Worm (Caenorhabditis elegans) whole organism, young adult: ENCODE measurements around the gene Y53G8AR.5.
A peak's percentile ranks its signal among the peaks of the same experiment; 100 is the strongest.

Experiments
- B0019.2 ChIP-seq: fragments of 200-800 bp; sonication (Bioruptor generic); conservative IDR thresholded peaks from 2 replicates; pipeline ENCODE4 v1.3.6; 2022; ENCODE audit warnings: missing genetic modification reagents, missing genetic modification characterization, missing compliant biosample characterization
- B0261.1 ChIP-seq: sonication (generic microtip); optimal IDR thresholded peaks from 2 replicates; lab custom pipeline; 2016; ENCODE audit warnings: mild to moderate bottlenecking, missing genetic modification characterization, moderate library complexity, missing compliant biosample characterization
- B0336.3 ChIP-seq: fragments of 200-800 bp; sonication (Bioruptor generic); IDR thresholded peaks from 2 replicates; pipeline ENCODE4 v1.3.6; 2022; ENCODE audit warnings: missing genetic modification characterization, missing compliant biosample characterization
- D2030.7 ChIP-seq: fragments of 200-800 bp; sonication (Bioruptor generic); IDR thresholded peaks from 2 replicates; pipeline ENCODE4 v1.3.6; 2022; ENCODE audit warnings: missing genetic modification reagents, missing genetic modification characterization, missing compliant biosample characterization
- F22D6.2 ChIP-seq: sonication (generic microtip); optimal IDR thresholded peaks from 2 replicates; lab custom pipeline; 2016; ENCODE audit warnings: mild to moderate bottlenecking, missing genetic modification characterization, missing compliant biosample characterization
- F52B5.7 ChIP-seq: sonication (generic microtip); optimal IDR thresholded peaks from 2 replicates; lab custom pipeline; 2016; ENCODE audit warnings: mild to moderate bottlenecking, missing genetic modification characterization, missing compliant biosample characterization
- Y53F4B.3 ChIP-seq: fragments of 200-800 bp; sonication (Bioruptor generic); IDR thresholded peaks from 2 replicates; pipeline ENCODE4 v1.3.6; 2022; ENCODE audit warnings: missing genetic modification reagents, missing genetic modification characterization, missing compliant biosample characterization
- Y79H2A.3 ChIP-seq: fragments of 200-800 bp; sonication (Bioruptor generic); conservative IDR thresholded peaks from 2 replicates; pipeline ENCODE4 v1.3.6; 2022; ENCODE audit warnings: missing genetic modification reagents, missing genetic modification characterization, missing compliant biosample characterization
- Y95B8A.8 ChIP-seq: fragments of 200-800 bp; sonication (Bioruptor generic); IDR thresholded peaks from 2 replicates; pipeline ENCODE4 v1.3.6; 2022; ENCODE audit warnings: missing genetic modification reagents, missing genetic modification characterization, missing compliant biosample characterization
- aptf-2 ChIP-seq: fragments of 200-800 bp; sonication (Bioruptor generic); conservative IDR thresholded peaks from 2 replicates; pipeline ENCODE4 v1.3.6; 2022; ENCODE audit warnings: missing genetic modification reagents, missing genetic modification characterization, missing compliant biosample characterization
- athp-1 ChIP-seq: sonication (generic microtip); optimal IDR thresholded peaks from 2 replicates; lab custom pipeline; 2017; ENCODE audit warnings: mild to moderate bottlenecking, missing genetic modification characterization, missing compliant biosample characterization
- attf-3 ChIP-seq: fragments of 200-800 bp; sonication (Bioruptor generic); conservative IDR thresholded peaks from 2 replicates; pipeline ENCODE4 v1.3.6; 2022; ENCODE audit warnings: missing genetic modification reagents, missing genetic modification characterization, missing compliant biosample characterization
- attf-6 ChIP-seq: fragments of 200-800 bp; sonication (Bioruptor generic); IDR thresholded peaks from 2 replicates; pipeline ENCODE4 v1.3.6; 2022; ENCODE audit warnings: missing genetic modification reagents, missing genetic modification characterization, missing compliant biosample characterization
- ccch-3 ChIP-seq: fragments of 200-800 bp; sonication (Bioruptor generic); optimal IDR thresholded peaks from 2 replicates; lab custom pipeline; 2018; ENCODE audit warnings: mild to moderate bottlenecking, missing genetic modification characterization, missing compliant biosample characterization
- cebp-1 ChIP-seq, 2 experiments: fragments of 200-800 bp in 1 of 2; sonication (Bioruptor generic) in 1 of 2; sonication (generic microtip) in 1 of 2; IDR thresholded peaks in 1 of 2; optimal IDR thresholded peaks in 1 of 2; 2 replicates each; pipeline versions ENCODE4 v1.3.6 to Lab custom; 2017 to 2022; ENCODE audit warnings: missing compliant biosample characterization in 2 of 2, missing genetic modification characterization in 2 of 2, mild to moderate bottlenecking in 1 of 2, missing genetic modification reagents in 1 of 2, moderate library complexity in 1 of 2
- ceh-40 ChIP-seq: fragments of 200-800 bp; sonication (Bioruptor generic); IDR thresholded peaks from 2 replicates; pipeline ENCODE4 v1.3.6; 2022; ENCODE audit warnings: missing genetic modification characterization, missing compliant biosample characterization
- egl-44 ChIP-seq: fragments of 200-800 bp; sonication (Bioruptor generic); IDR thresholded peaks from 2 replicates; pipeline ENCODE4 v1.3.6; 2022; ENCODE audit warnings: missing genetic modification reagents, missing genetic modification characterization, missing compliant biosample characterization
- egrh-3 ChIP-seq: fragments of 200-800 bp; sonication (Bioruptor generic); IDR thresholded peaks from 2 replicates; pipeline ENCODE4 v1.3.6; 2022; ENCODE audit warnings: missing genetic modification reagents, missing genetic modification characterization, missing compliant biosample characterization
- ekl-4 ChIP-seq: fragments of 200-800 bp; sonication (Bioruptor generic); IDR thresholded peaks from 2 replicates; pipeline ENCODE4 v1.3.6; 2022; ENCODE audit warnings: missing genetic modification reagents, missing genetic modification characterization, missing compliant biosample characterization
- gei-17 ChIP-seq: fragments of 200-800 bp; sonication (Bioruptor generic); optimal IDR thresholded peaks from 2 replicates; lab custom pipeline; 2018; ENCODE audit warnings: mild to moderate bottlenecking, missing genetic modification characterization, missing compliant biosample characterization
- hmg-1.2 ChIP-seq: fragments of 200-800 bp; sonication (Bioruptor generic); IDR thresholded peaks from 2 replicates; pipeline ENCODE4 v1.3.6; 2022; ENCODE audit warnings: missing genetic modification reagents, missing genetic modification characterization, missing compliant biosample characterization
- hmg-20 ChIP-seq: fragments of 200-800 bp; sonication (Bioruptor generic); IDR thresholded peaks from 2 replicates; pipeline ENCODE4 v1.3.6; 2022; ENCODE audit warnings: missing genetic modification reagents, missing genetic modification characterization, missing compliant biosample characterization
- hsf-1 ChIP-seq: fragments of 200-800 bp; sonication (Bioruptor generic); IDR thresholded peaks from 2 replicates; pipeline ENCODE4 v1.3.6; 2022; ENCODE audit warnings: missing genetic modification reagents, missing genetic modification characterization, missing compliant biosample characterization
- lin-54 ChIP-seq: fragments of 200-800 bp; sonication (Bioruptor generic); optimal IDR thresholded peaks from 2 replicates; lab custom pipeline; 2018; ENCODE audit warnings: mild to moderate bottlenecking, missing genetic modification characterization, missing compliant biosample characterization
- madf-10 ChIP-seq: sonication (generic microtip); optimal IDR thresholded peaks from 2 replicates; lab custom pipeline; 2016; ENCODE audit warnings: mild to moderate bottlenecking, missing genetic modification characterization, missing compliant biosample characterization
- madf-6 ChIP-seq: fragments of 200-800 bp; sonication (Bioruptor generic); IDR thresholded peaks from 2 replicates; pipeline ENCODE4 v1.3.6; 2022; ENCODE audit warnings: missing genetic modification reagents, missing genetic modification characterization, missing compliant biosample characterization
- madf-8 ChIP-seq: fragments of 200-800 bp; sonication (Bioruptor generic); conservative IDR thresholded peaks from 2 replicates; pipeline ENCODE4 v1.3.6; 2022; ENCODE audit warnings: missing genetic modification reagents, missing genetic modification characterization, missing compliant biosample characterization
- mcd-1 ChIP-seq: fragments of 200-800 bp; sonication (Bioruptor generic); IDR thresholded peaks from 2 replicates; pipeline ENCODE4 v1.3.6; 2022; ENCODE audit warnings: missing genetic modification reagents, missing genetic modification characterization, missing compliant biosample characterization
- nfyb-1 ChIP-seq: fragments of 200-800 bp; sonication (Bioruptor generic); IDR thresholded peaks from 2 replicates; pipeline ENCODE4 v1.3.6; 2022; ENCODE audit warnings: missing genetic modification reagents, missing genetic modification characterization, missing compliant biosample characterization
- nhr-179 ChIP-seq: sonication (generic microtip); optimal IDR thresholded peaks from 2 replicates; lab custom pipeline; 2016; ENCODE audit warnings: mild to moderate bottlenecking, missing genetic modification characterization, missing compliant biosample characterization
- nhr-80 ChIP-seq: sonication (generic microtip); optimal IDR thresholded peaks from 2 replicates; lab custom pipeline; 2016; ENCODE audit warnings: missing genetic modification characterization, missing compliant biosample characterization
- nhr-90 ChIP-seq: sonication (generic microtip); optimal IDR thresholded peaks from 2 replicates; lab custom pipeline; 2016; ENCODE audit warnings: missing genotype, mild to moderate bottlenecking, missing genetic modification characterization, missing compliant biosample characterization
- pbrm-1 ChIP-seq: fragments of 200-800 bp; sonication (Bioruptor generic); IDR thresholded peaks from 2 replicates; pipeline ENCODE4 v1.3.6; 2022; ENCODE audit warnings: missing genetic modification reagents, missing genetic modification characterization, missing compliant biosample characterization
- rcor-1 ChIP-seq: fragments of 200-800 bp; sonication (Bioruptor generic); IDR thresholded peaks from 2 replicates; pipeline ENCODE4 v1.3.6; 2022; ENCODE audit warnings: missing genetic modification reagents, missing genetic modification characterization, missing compliant biosample characterization
- sdz-38 ChIP-seq: sonication (generic microtip); optimal IDR thresholded peaks from 2 replicates; lab custom pipeline; 2016; ENCODE audit warnings: missing genotype, missing genetic modification characterization, missing compliant biosample characterization
- snpc-1.1 ChIP-seq: sonication (generic microtip); optimal IDR thresholded peaks from 2 replicates; lab custom pipeline; 2017; ENCODE audit warnings: missing genetic modification characterization, mild to moderate bottlenecking, missing compliant biosample characterization, antibody characterized with exemption, moderate library complexity, missing genotype, missing genetic modification reagents; ENCODE audit not compliant: insufficient read depth
- snpc-1.3 ChIP-seq: sonication (generic microtip); optimal IDR thresholded peaks from 2 replicates; lab custom pipeline; 2017; ENCODE audit warnings: missing genetic modification characterization, mild to moderate bottlenecking, missing compliant biosample characterization, antibody characterized with exemption, moderate library complexity, missing genotype, missing genetic modification reagents; ENCODE audit not compliant: insufficient read depth
- snpc-4 ChIP-seq, 5 experiments: fragments of 150-350 bp in 1 of 5; sonication (generic microtip) in 4 of 5; optimal IDR thresholded peaks; 2 replicates each; lab custom pipeline; 2014 to 2018; ENCODE audit warnings: missing genetic modification characterization in 5 of 5, missing biosample characterization in 3 of 5, antibody characterized with exemption in 2 of 5, mild to moderate bottlenecking in 2 of 5, missing compliant biosample characterization in 2 of 5, missing genotype in 2 of 5, moderate library complexity in 2 of 5, missing genetic modification reagents in 1 of 5
- tbp1 ChIP-seq: fragments of 200-800 bp; sonication (Bioruptor generic); optimal IDR thresholded peaks from 2 replicates; lab custom pipeline; 2018; ENCODE audit warnings: mild to moderate bottlenecking, missing genetic modification characterization, missing compliant biosample characterization
- tbx-9 ChIP-seq: sonication (generic microtip); optimal IDR thresholded peaks from 2 replicates; lab custom pipeline; 2016; ENCODE audit warnings: borderline replicate concordance, missing genetic modification characterization, inconsistent platforms, missing compliant biosample characterization
- tlf-1 ChIP-seq: fragments of 200-800 bp; sonication (Bioruptor generic); optimal IDR thresholded peaks from 2 replicates; lab custom pipeline; 2018; ENCODE audit warnings: mild to moderate bottlenecking, missing genetic modification characterization, missing compliant biosample characterization
- unc-130 ChIP-seq: sonication (generic microtip); optimal IDR thresholded peaks from 2 replicates; lab custom pipeline; 2016; ENCODE audit warnings: missing genetic modification reagents, missing genetic modification characterization, missing compliant biosample characterization
- xnd-1 ChIP-seq: sonication (generic microtip); optimal IDR thresholded peaks from 2 replicates; lab custom pipeline; 2016; ENCODE audit warnings: missing genotype, missing genetic modification reagents, missing genetic modification characterization, missing compliant biosample characterization
- ztf-22 ChIP-seq: fragments of 200-800 bp; sonication (Bioruptor generic); optimal IDR thresholded peaks from 2 replicates; lab custom pipeline; 2018; ENCODE audit warnings: mild to moderate bottlenecking, missing genetic modification characterization, moderate library complexity, missing compliant biosample characterization
- ztf-26 ChIP-seq: sonication (generic microtip); optimal IDR thresholded peaks from 2 replicates; lab custom pipeline; 2017; ENCODE audit warnings: missing genetic modification characterization, missing compliant biosample characterization

Gene Y53G8AR.5

DNA sequence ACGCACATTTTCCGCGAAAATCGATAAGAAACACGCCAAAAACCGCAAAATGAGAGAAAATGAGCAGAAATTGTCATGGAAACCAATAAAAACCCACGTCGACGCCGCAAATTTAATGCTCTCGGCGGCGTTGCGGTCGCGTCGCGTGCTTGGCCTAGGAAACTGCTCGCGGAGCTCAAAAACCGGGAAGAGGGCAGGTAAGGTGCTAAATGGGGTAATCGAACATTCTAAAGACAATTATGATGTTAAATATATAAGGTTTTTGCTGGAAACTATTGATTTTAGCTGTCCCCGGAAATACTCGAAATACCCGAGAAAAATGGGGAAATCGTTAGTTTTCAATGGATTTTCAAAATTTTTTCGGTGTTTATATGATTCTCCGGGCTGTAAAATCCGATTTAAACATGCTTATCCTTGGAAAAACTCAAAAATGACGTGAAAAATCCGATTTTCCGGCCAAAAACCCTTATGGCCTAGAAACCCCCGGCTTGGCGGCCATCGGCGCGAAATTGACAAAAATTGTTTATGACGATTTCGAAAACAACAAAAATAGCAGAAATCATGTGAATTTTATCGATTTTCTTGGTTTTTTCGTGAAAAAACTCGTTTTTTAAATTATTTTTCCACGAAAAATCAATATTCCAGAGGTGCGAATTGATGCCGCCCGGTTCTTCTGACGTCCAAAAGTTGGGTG, 25.2 kb downstream of the Y53G8AR.5 start, which contains the start of gene phf-15 (continued):
- no peak for TF ChIP-seq hsf-1 (GFP tag; lab: Robert Waterston, UW)
- TF ChIP-seq F22D6.2 (tag; lab: Kevin White, UChicago), result no peak

DNA sequence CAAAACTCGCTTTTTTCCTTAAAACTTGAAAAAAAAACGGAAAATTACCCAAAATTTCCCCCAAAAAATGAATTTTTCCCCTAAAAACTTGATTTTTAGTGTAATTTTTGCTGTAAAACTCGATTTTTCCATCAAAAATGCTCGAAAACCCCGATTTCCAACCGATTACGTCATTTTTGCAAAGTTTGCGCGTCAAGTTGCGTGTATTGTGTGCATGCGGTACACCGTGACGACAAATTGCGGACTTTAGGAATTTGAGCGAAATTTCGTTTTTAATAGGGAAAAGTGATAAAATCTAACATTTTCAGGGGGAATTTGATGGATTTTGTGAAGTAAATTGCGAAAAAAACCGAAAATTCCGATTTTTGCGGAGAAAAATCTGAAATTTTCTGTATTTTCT, 26.7 kb downstream of the Y53G8AR.5 start:
- TF ChIP-seq nhr-90 (tag; lab: Kevin White, UChicago) (no peak), aptf-2 (GFP tag; lab: Robert Waterston, UW) (no peak), egl-44 (no peak), xnd-1 (tag; lab: Kevin White, UChicago) (no peak), ceh-40 (GFP tag; lab: Robert Waterston, UW) (no peak), athp-1 (tag; lab: Kevin White, UChicago) (peak; percentile 24), tbx-9 (no peak), nfyb-1 (GFP tag; lab: Robert Waterston, UW) (no peak), ccch-3 (no peak), lin-54 (GFP tag; lab: Kevin White, UChicago) (peak; percentile 44), B0261.1 (tag; lab: Kevin White, UChicago) (no peak), madf-8 (GFP tag; lab: Robert Waterston, UW) (no peak), snpc-4 (GFP tag; optimal IDR thresholded peaks at IDR 0.05; lab: Kevin White, UChicago) (no peak), snpc-4 (tag; optimal IDR thresholded peaks at IDR 0.05; lab: Kevin White, UChicago) (no peak), gei-17 (GFP tag; lab: Kevin White, UChicago) (no peak), snpc-1.1 (tag; lab: Kevin White, UChicago) (no peak), madf-10 (no peak), attf-3 (GFP tag; lab: Robert Waterston, UW) (no peak), F52B5.7 (no peak), tlf-1 (GFP tag; lab: Kevin White, UChicago) (peak; percentile 27), ztf-22 (GFP tag; lab: Kevin White, UChicago) (no peak), rcor-1 (GFP tag; lab: Robert Waterston, UW) (0 out of 2 replicates have a peak, but pooled peaks have one; percentile 23), attf-6 (GFP tag; lab: Robert Waterston, UW) (no peak), tbp1 (GFP tag; lab: Kevin White, UChicago) (peak; percentile 40), egrh-3 (GFP tag; lab: Robert Waterston, UW) (no peak), nhr-179 (tag; lab: Kevin White, UChicago) (no peak), B0019.2 (GFP tag; lab: Robert Waterston, UW) (no peak), madf-6 (peak; percentile 55), B0336.3 (peak; percentile 39; the same call in 1 of the 2 replicates), mcd-1 (GFP tag; lab: Robert Waterston, UW) (peak; percentile 74), cebp-1 (GFP tag; IDR thresholded peaks at IDR 0.05; lab: Robert Waterston, UW) (no peak), cebp-1 (tag; optimal IDR thresholded peaks at IDR 0.05; lab: Kevin White, UChicago) (peak; percentile 70), D2030.7 (GFP tag; lab: Robert Waterston, UW) (0 out of 2 replicates have a peak, but pooled peaks have one; percentile 16), snpc-1.3 (tag; lab: Kevin White, UChicago) (no peak), Y53F4B.3 (GFP tag; lab: Robert Waterston, UW) (no peak), Y95B8A.8 (GFP tag; lab: Robert Waterston, UW) (no peak), ztf-26 (tag; lab: Kevin White, UChicago) (peak; percentile 6), hmg-1.2 (GFP tag; lab: Robert Waterston, UW) (peak; percentile 38), unc-130 (GFP tag; lab: Kevin White, UChicago) (no peak), pbrm-1 (GFP tag; lab: Robert Waterston, UW) (no peak; the same call in 1 of the 2 replicates), ekl-4 (0 out of 2 replicates have a peak, but pooled peaks have one; percentile 60), sdz-38 (tag; lab: Kevin White, UChicago) (no peak), hmg-20 (GFP tag; lab: Robert Waterston, UW) (no peak), nhr-80 (tag; lab: Kevin White, UChicago) (no peak), Y79H2A.3 (no peak)
